Fruit fly (Drosophila melanogaster) whole organism, embryonic: ENCODE data around the gene CG5254.

Source experiments
- CG10209 ChIP-seq: fragments of 200-800 bp; sonication (Bioruptor generic); optimal IDR thresholded peaks from 3 replicates; lab custom pipeline; 2017; ENCODE audit warnings: missing biosample characterization, mild to moderate bottlenecking, missing genetic modification characterization, missing genetic modification reagents
- CG11504 ChIP-seq: fragments of 200-800 bp; sonication (Bioruptor generic); optimal IDR thresholded peaks from 3 replicates; lab custom pipeline; 2019; ENCODE audit warnings: missing biosample characterization, mild to moderate bottlenecking, missing genetic modification characterization, moderate library complexity
- CG12942 ChIP-seq: fragments of 200-800 bp; sonication (Bioruptor generic); optimal IDR thresholded peaks from 3 replicates; lab custom pipeline; 2016; ENCODE audit warnings: missing biosample characterization, missing genetic modification characterization
- CG14014 ChIP-seq: fragments of 200-800 bp; sonication (Bioruptor generic); IDR thresholded peaks from 2 replicates; pipeline ENCODE4 v1.3.6; 2022; ENCODE audit warnings: missing biosample characterization, missing genetic modification characterization
- CG15269 ChIP-seq: fragments of 200-800 bp; sonication (Bioruptor generic); optimal IDR thresholded peaks from 2 replicates; lab custom pipeline; 2018; ENCODE audit warnings: missing biosample characterization, mild to moderate bottlenecking, missing genetic modification characterization, moderate library complexity
- CG1602 ChIP-seq: fragments of 200-800 bp; sonication (Bioruptor generic); optimal IDR thresholded peaks from 3 replicates; lab custom pipeline; 2016; ENCODE audit warnings: missing biosample characterization, missing genetic modification characterization
- CG1832 ChIP-seq: fragments of 200-800 bp; sonication (Bioruptor generic); optimal IDR thresholded peaks from 2 replicates; lab custom pipeline; 2017; ENCODE audit warnings: missing biosample characterization, mild to moderate bottlenecking, missing genetic modification characterization, inconsistent platforms
- CG2678 ChIP-seq: fragments of 200-800 bp; sonication (Bioruptor generic); optimal IDR thresholded peaks from 3 replicates; lab custom pipeline; 2019; ENCODE audit warnings: missing biosample characterization, mild to moderate bottlenecking, missing genetic modification characterization, moderate library complexity
- CG34224 ChIP-seq: fragments of 200-800 bp; sonication (Bioruptor generic); IDR thresholded peaks from 3 replicates; pipeline ENCODE4 v1.3.6; 2022; ENCODE audit warnings: missing biosample characterization, missing genetic modification characterization; ENCODE audit not compliant: partially characterized antibody
- CG6175 ChIP-seq: fragments of 200-800 bp; sonication (Bioruptor generic); IDR thresholded peaks from 3 replicates; pipeline ENCODE4 v1.3.6; 2022; ENCODE audit warnings: missing biosample characterization, missing genetic modification characterization
- CG7271 ChIP-seq: fragments of 200-800 bp; sonication (Bioruptor generic); optimal IDR thresholded peaks from 2 replicates; lab custom pipeline; 2018; ENCODE audit warnings: missing biosample characterization, mild to moderate bottlenecking, missing genetic modification characterization, moderate library complexity
- CG7839 ChIP-seq: fragments of 200-800 bp; sonication (Bioruptor generic); optimal IDR thresholded peaks from 3 replicates; lab custom pipeline; 2018; ENCODE audit warnings: missing biosample characterization, mild to moderate bottlenecking, missing genetic modification characterization, moderate library complexity
- CrebB ChIP-seq: fragments of 200-800 bp; sonication (Bioruptor generic); optimal IDR thresholded peaks from 3 replicates; lab custom pipeline; 2018; ENCODE audit warnings: missing biosample characterization, mild to moderate bottlenecking, missing genetic modification characterization
- D ChIP-seq, 2 experiments: fragments of 200-800 bp in 1 of 2; fragments of >200 bp in 1 of 2; sonication (Bioruptor generic) in 1 of 2; optimal IDR thresholded peaks; 2 replicates in 1 of 2; 3 replicates in 1 of 2; lab custom pipeline; 2017; ENCODE audit warnings: mild to moderate bottlenecking in 1 of 2, missing biosample characterization in 1 of 2, missing genetic modification characterization in 1 of 2, missing genetic modification reagents in 1 of 2
- Dp ChIP-seq: fragments of 200-800 bp; sonication (Bioruptor generic); optimal IDR thresholded peaks from 2 replicates; lab custom pipeline; 2018; ENCODE audit warnings: missing biosample characterization, mild to moderate bottlenecking, missing genetic modification characterization, moderate library complexity
- Gsc ChIP-seq: fragments of 200-800 bp; sonication (Bioruptor generic); IDR thresholded peaks from 2 replicates; pipeline ENCODE4 v1.3.6; 2022; ENCODE audit warnings: missing biosample characterization, missing genetic modification characterization
- Hand ChIP-seq: fragments of 200-800 bp; sonication (Bioruptor generic); optimal IDR thresholded peaks from 2 replicates; lab custom pipeline; 2017; ENCODE audit warnings: mild to moderate bottlenecking, missing biosample characterization, missing genetic modification reagents, missing genetic modification characterization
- Jarid2 ChIP-seq: fragments of 200-800 bp; sonication (Bioruptor generic); optimal IDR thresholded peaks from 3 replicates; lab custom pipeline; 2017; ENCODE audit warnings: mild to moderate bottlenecking, missing biosample characterization, missing genetic modification reagents, missing genetic modification characterization
- Oaz ChIP-seq: fragments of 200-800 bp; sonication (Bioruptor generic); IDR thresholded peaks from 2 replicates; pipeline ENCODE4 v1.3.6; 2022; ENCODE audit warnings: missing biosample characterization, missing genetic modification characterization
- Six4 ChIP-seq: fragments of 200-800 bp; sonication (Bioruptor generic); optimal IDR thresholded peaks from 2 replicates; lab custom pipeline; 2016; ENCODE audit warnings: missing biosample characterization, missing genetic modification characterization
- Sox100B ChIP-seq: fragments of 200-800 bp; sonication (Bioruptor generic); optimal IDR thresholded peaks from 3 replicates; lab custom pipeline; 2018; ENCODE audit warnings: missing biosample characterization, mild to moderate bottlenecking, missing genetic modification characterization
- Sox102F ChIP-seq: fragments of 200-800 bp; sonication (Bioruptor generic); optimal IDR thresholded peaks from 2 replicates; lab custom pipeline; 2018; ENCODE audit warnings: missing biosample characterization, mild to moderate bottlenecking, missing genetic modification characterization, moderate library complexity
- Vsx1 ChIP-seq: fragments of 200-800 bp; sonication (Bioruptor generic); optimal IDR thresholded peaks from 2 replicates; lab custom pipeline; 2017; ENCODE audit warnings: missing biosample characterization, mild to moderate bottlenecking, missing genetic modification characterization, missing genetic modification reagents
- ara ChIP-seq: fragments of 200-800 bp; sonication (Bioruptor generic); IDR thresholded peaks from 2 replicates; pipeline ENCODE4 v1.3.6; 2022; ENCODE audit warnings: missing biosample characterization, missing genetic modification characterization
- ash1 ChIP-seq: fragments of 200-800 bp; sonication (Bioruptor generic); optimal IDR thresholded peaks from 2 replicates; lab custom pipeline; 2018; ENCODE audit warnings: missing biosample characterization, mild to moderate bottlenecking, missing genetic modification characterization
- dan ChIP-seq: fragments of 200-800 bp; sonication (Bioruptor generic); IDR thresholded peaks from 2 replicates; pipeline ENCODE4 v1.3.6; 2022; ENCODE audit warnings: missing biosample characterization, missing genetic modification characterization
- dpn ChIP-seq, 2 experiments: fragments of 200-800 bp; sonication (Bioruptor generic); optimal IDR thresholded peaks; 3 replicates each; lab custom pipeline; 2016; ENCODE audit warnings: missing biosample characterization in 2 of 2, missing genetic modification characterization in 2 of 2
- ewg ChIP-seq: fragments of 200-800 bp; sonication (Bioruptor generic); optimal IDR thresholded peaks from 3 replicates; lab custom pipeline; 2017; ENCODE audit warnings: mild to moderate bottlenecking, missing biosample characterization, missing genetic modification reagents, missing genetic modification characterization
- hbn ChIP-seq: fragments of 200-800 bp; sonication (Bioruptor generic); IDR thresholded peaks from 2 replicates; pipeline ENCODE4 v1.3.6; 2022; ENCODE audit warnings: missing biosample characterization, missing genetic modification characterization; ENCODE audit not compliant: partially characterized antibody
- jumu ChIP-seq: fragments of 200-800 bp; sonication (Bioruptor generic); optimal IDR thresholded peaks from 3 replicates; lab custom pipeline; 2016; ENCODE audit warnings: missing biosample characterization, missing genetic modification characterization
- kni ChIP-seq: fragments of 200-800 bp; sonication (Bioruptor generic); optimal IDR thresholded peaks from 3 replicates; lab custom pipeline; 2017; ENCODE audit warnings: mild to moderate bottlenecking, missing biosample characterization, missing genetic modification reagents, missing genetic modification characterization
- mld ChIP-seq: fragments of 200-800 bp; sonication (Bioruptor generic); IDR thresholded peaks from 3 replicates; pipeline ENCODE4 v1.3.6; 2022; ENCODE audit warnings: missing biosample characterization, missing genetic modification characterization; ENCODE audit not compliant: partially characterized antibody
- nom ChIP-seq: fragments of 200-800 bp; sonication (Bioruptor generic); optimal IDR thresholded peaks from 2 replicates; lab custom pipeline; 2017; ENCODE audit warnings: missing biosample characterization, missing genetic modification characterization, mild to moderate bottlenecking, moderate library complexity, missing genetic modification reagents
- prd ChIP-seq, 3 experiments: fragments of >200 bp in 2 of 3; fragments of 200-800 bp in 1 of 3; sonication (Bioruptor generic) in 1 of 3; optimal IDR thresholded peaks in 2 of 3; IDR thresholded peaks in 1 of 3; 2 replicates in 2 of 3; 3 replicates in 1 of 3; pipeline versions ENCODE4 v1.3.6 to Lab custom; 2017 to 2022; ENCODE audit warnings: missing biosample characterization in 1 of 3, missing genetic modification characterization in 1 of 3
- psq ChIP-seq: fragments of 200-800 bp; sonication (Bioruptor generic); optimal IDR thresholded peaks from 2 replicates; lab custom pipeline; 2017; ENCODE audit warnings: missing biosample characterization, missing genetic modification characterization
- pzg ChIP-seq: fragments of 200-800 bp; sonication (Bioruptor generic); optimal IDR thresholded peaks from 3 replicates; lab custom pipeline; 2018; ENCODE audit warnings: missing biosample characterization, mild to moderate bottlenecking, missing genetic modification characterization, moderate library complexity
- sd ChIP-seq: fragments of 200-800 bp; sonication (Bioruptor generic); optimal IDR thresholded peaks from 3 replicates; lab custom pipeline; 2018; ENCODE audit warnings: missing biosample characterization, mild to moderate bottlenecking, missing genetic modification characterization, moderate library complexity
- sens-2 ChIP-seq: fragments of 200-800 bp; sonication (Bioruptor generic); IDR thresholded peaks from 2 replicates; pipeline ENCODE4 v1.3.6; 2022; ENCODE audit warnings: missing biosample characterization, missing genetic modification characterization
- slbo ChIP-seq: fragments of 200-800 bp; sonication (Bioruptor generic); IDR thresholded peaks from 2 replicates; pipeline ENCODE4 v1.3.6; 2022; ENCODE audit warnings: missing biosample characterization, missing genetic modification characterization
- sna ChIP-seq: fragments of 200-800 bp; sonication (Bioruptor generic); IDR thresholded peaks from 2 replicates; pipeline ENCODE4 v1.3.6; 2022; ENCODE audit warnings: missing biosample characterization, missing genetic modification characterization; ENCODE audit not compliant: partially characterized antibody
- tll ChIP-seq, 2 experiments: fragments of 200-800 bp in 1 of 2; fragments of >200 bp in 1 of 2; sonication (Bioruptor generic) in 1 of 2; optimal IDR thresholded peaks; 2 replicates each; lab custom pipeline; 2017 to 2019; ENCODE audit warnings: missing biosample characterization in 2 of 2, missing genetic modification characterization in 2 of 2, mild to moderate bottlenecking in 1 of 2, moderate library complexity in 1 of 2
- trem ChIP-seq: fragments of 200-800 bp; optimal IDR thresholded peaks from 3 replicates; lab custom pipeline; 2019; ENCODE audit warnings: missing biosample characterization, mild to moderate bottlenecking, missing genetic modification characterization, moderate library complexity
- vvl ChIP-seq: fragments of 200-800 bp; sonication (Bioruptor generic); IDR thresholded peaks from 2 replicates; pipeline ENCODE4 v1.3.6; 2022; ENCODE audit warnings: missing biosample characterization, missing genetic modification characterization
- zen2 ChIP-seq: fragments of 200-800 bp; sonication (Bioruptor generic); IDR thresholded peaks from 3 replicates; pipeline ENCODE4 v1.3.6; 2022; ENCODE audit warnings: missing biosample characterization, missing genetic modification characterization; ENCODE audit not compliant: partially characterized antibody
- zfh1 ChIP-seq: fragments of 200-800 bp; sonication (Bioruptor generic); IDR thresholded peaks from 3 replicates; pipeline ENCODE4 v1.3.6; 2022; ENCODE audit warnings: missing biosample characterization, missing genetic modification characterization

The CG5254 gene

dm6 chrX:756856-757255 lies 6.7 kb downstream of the CG5254 start (continued):
- TF ChIP-seq dan (GFP tag; lab: Robert Waterston, UW): no peak
- TF ChIP-seq ara (GFP tag; lab: Robert Waterston, UW): no peak
- no peak for TF ChIP-seq pzg (GFP tag; lab: Kevin White, UChicago)
- no peak for TF ChIP-seq CG7271
- TF ChIP-seq Gsc (GFP tag; lab: Robert Waterston, UW): no peak
- no peak for TF ChIP-seq sens-2 (GFP tag; lab: Robert Waterston, UW)
- no peak for TF ChIP-seq CG11504 (tag; lab: Kevin White, UChicago)
- TF ChIP-seq CG2678 (tag; lab: Kevin White, UChicago): no peak
- no peak for TF ChIP-seq zfh1

dm6 chrX:758892-759621 lies 8.9 kb downstream of the CG5254 start, which contains the start of gene CG5273:
TSS of gene CG5273 (plus strand) at chrX:759594.
- TF ChIP-seq CG7839 (tag; lab: Kevin White, UChicago) (peak; percentile 7), CG1832 (GFP tag; lab: Kevin White, UChicago) (no peak), trem (tag; lab: Kevin White, UChicago) (peak; percentile 76), CG6175 (GFP tag; lab: Robert Waterston, UW) (no peak), Hand (no peak), Oaz (GFP tag; lab: Robert Waterston, UW) (no peak), CG2678 (tag; lab: Kevin White, UChicago) (peak; percentile 24), Sox100B (GFP tag; lab: Kevin White, UChicago) (no peak), Six4 (peak; percentile 52), tll (GFP tag; optimal IDR thresholded peaks at IDR 0.05; lab: Kevin White, UChicago) (peak in 1 of 2 experiments; percentile 79), CG34224 (GFP tag; lab: Robert Waterston, UW) (peak; percentile 98), CG15269 (tag; lab: Kevin White, UChicago) (peak; percentile 2), CG14014 (peak; percentile 25; the same call in 1 of the 2 replicates), Vsx1 (GFP tag; lab: Kevin White, UChicago) (peak; percentile 36), Dp (GFP tag; lab: Kevin White, UChicago) (peak; percentile 56), psq (GFP tag; lab: Kevin White, UChicago) (no peak), nom (GFP tag; lab: Kevin White, UChicago) (peak; percentile 37), ewg (GFP tag; lab: Kevin White, UChicago) (no peak), Sox102F (GFP tag; lab: Kevin White, UChicago) (no peak), ash1 (no peak), CG12942 (GFP tag; lab: Kevin White, UChicago) (peak; percentile 7), CrebB (peak; percentile 38), kni (GFP tag; lab: Kevin White, UChicago) (peak; percentile 100), hbn (GFP tag; lab: Robert Waterston, UW) (peak; percentile 96), zen2 (GFP tag; lab: Robert Waterston, UW) (peak; percentile 90), D (optimal IDR thresholded peaks at IDR 0.05; lab: Kevin White, UChicago) (no peak), D (GFP tag; optimal IDR thresholded peaks at IDR 0.05; lab: Kevin White, UChicago) (no peak), prd (optimal IDR thresholded peaks at IDR 0.05; lab: Kevin White, UChicago) (no peak), prd (GFP tag; IDR thresholded peaks at IDR 0.05; lab: Robert Waterston, UW) (peak; percentile 9; the same call in 1 of the 3 replicates), mld (GFP tag; lab: Robert Waterston, UW) (peak; percentile 94), CG1602 (GFP tag; lab: Kevin White, UChicago) (no peak), CG10209 (GFP tag; lab: Kevin White, UChicago) (peak; percentile 1), jumu (GFP tag; lab: Kevin White, UChicago) (no peak), vvl (GFP tag; lab: Robert Waterston, UW) (peak; percentile 34), slbo (GFP tag; lab: Robert Waterston, UW) (peak; percentile 51), dpn (GFP tag; optimal IDR thresholded peaks at IDR 0.05; lab: Kevin White, UChicago) (peak in 1 of 2 experiments; percentile 18), Jarid2 (GFP tag; lab: Kevin White, UChicago) (peak; percentile 13), sna (GFP tag; lab: Robert Waterston, UW) (peak; percentile 96), sd (tag; lab: Kevin White, UChicago) (peak; percentile 53)
